Fruit fly (Drosophila melanogaster) whole organism, pupa: ENCODE data around the gene CG34367.

Experiments used
- CG17806 ChIP-seq: fragments of 200-800 bp; sonication (Bioruptor generic); optimal IDR thresholded peaks from 2 replicates; lab custom pipeline; 2018; ENCODE audit warnings: missing biosample characterization, mild to moderate bottlenecking, missing genetic modification characterization, moderate library complexity
- CG32121 ChIP-seq: fragments of 200-800 bp; sonication (Bioruptor generic); IDR thresholded peaks from 2 replicates; pipeline ENCODE4 v1.3.6; 2022; ENCODE audit warnings: missing biosample characterization, missing genetic modification characterization
- CG8159 ChIP-seq: fragments of 200-800 bp; sonication (Bioruptor generic); optimal IDR thresholded peaks from 3 replicates; lab custom pipeline; 2018; ENCODE audit warnings: missing biosample characterization, mild to moderate bottlenecking, missing genetic modification characterization, moderate library complexity
- CG9948 ChIP-seq: fragments of 200-800 bp; sonication (Bioruptor generic); optimal IDR thresholded peaks from 2 replicates; lab custom pipeline; 2018; ENCODE audit warnings: missing biosample characterization, mild to moderate bottlenecking, missing genetic modification characterization, moderate library complexity
- EcR ChIP-seq: fragments of 200-800 bp; sonication (Bioruptor generic); optimal IDR thresholded peaks from 3 replicates; lab custom pipeline; 2019; ENCODE audit warnings: missing biosample characterization, missing genetic modification characterization, mild to moderate bottlenecking, moderate library complexity, missing genetic modification reagents
- Ets98B ChIP-seq: fragments of 200-800 bp; sonication (Bioruptor generic); IDR thresholded peaks from 2 replicates; pipeline ENCODE4 v1.3.6; 2022; ENCODE audit warnings: missing biosample characterization, missing genetic modification characterization
- Snoo ChIP-seq: fragments of 200-800 bp; sonication (Bioruptor generic); optimal IDR thresholded peaks from 3 replicates; lab custom pipeline; 2017; ENCODE audit warnings: missing biosample characterization, mild to moderate bottlenecking, missing genetic modification characterization, inconsistent platforms
- fd96Ca ChIP-seq: fragments of 200-800 bp; sonication (Bioruptor generic); IDR thresholded peaks from 3 replicates; pipeline ENCODE4 v1.3.6; 2022; ENCODE audit warnings: missing biosample characterization, missing genetic modification characterization

DNA sequence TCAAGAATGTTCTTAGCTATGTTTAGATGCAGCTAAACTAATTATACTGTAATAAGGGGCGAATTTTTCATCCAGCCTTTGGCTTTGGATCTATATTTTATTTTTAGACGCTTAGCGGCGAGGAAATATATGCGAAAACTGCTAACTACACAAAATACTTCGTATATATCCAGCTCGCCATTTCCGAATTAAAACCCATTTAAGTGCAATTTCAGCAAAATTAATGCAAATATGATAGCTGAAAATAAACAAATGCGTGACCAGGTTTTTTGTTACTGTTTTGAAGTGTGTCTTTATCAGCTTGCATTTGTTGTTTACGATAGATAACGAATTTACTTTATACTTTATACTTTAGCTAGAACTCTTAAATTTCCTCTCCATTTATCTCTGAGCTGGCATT is 41.3 kb upstream of the CG34367 start:
- TF ChIP-seq Snoo, result no peak
- no peak for TF ChIP-seq CG9948 (tag; lab: Kevin White, UChicago)
- no peak for TF ChIP-seq fd96Ca (GFP tag; lab: Robert Waterston, UW)
- TF ChIP-seq EcR (GFP tag; lab: Kevin White, UChicago), result no peak
- no peak for TF ChIP-seq CG17806 (tag; lab: Kevin White, UChicago)
- TF ChIP-seq CG32121 (GFP tag; lab: Robert Waterston, UW), result no peak
- no peak for TF ChIP-seq Ets98B (GFP tag; lab: Robert Waterston, UW)
- TF ChIP-seq CG8159 (tag; lab: Kevin White, UChicago), result no peak
